Fruit fly (Drosophila melanogaster): ENCODE data around the gene Tango10.

The Tango10 gene

dm6 chrX:11681558-11682551 lies 38.2 kb upstream of the Tango10 start (continued):
- peak; percentile 13 for TF ChIP-seq slou (GFP tag; optimal IDR thresholded peaks at IDR 0.05)
- peak; percentile 79 for TF ChIP-seq BEAF-32 (GFP tag; optimal IDR thresholded peaks at IDR 0.05)
- TF ChIP-seq org-1 (GFP tag; optimal IDR thresholded peaks at IDR 0.05) = no peak
- TF ChIP-seq CG17328 (GFP tag; IDR thresholded peaks at IDR 0.05) = no peak
- TF ChIP-seq CG33213 (GFP tag; optimal IDR thresholded peaks at IDR 0.05) = peak; percentile 27
- peak; percentile 50 for TF ChIP-seq CG12104 (GFP tag; optimal IDR thresholded peaks at IDR 0.05)
- no peak for TF ChIP-seq CG17612 (GFP tag; IDR thresholded peaks at IDR 0.05)
- peak; percentile 76 for TF ChIP-seq CG8924 (tag; optimal IDR thresholded peaks at IDR 0.05)
- TF ChIP-seq CG7357 (GFP tag; IDR thresholded peaks at IDR 0.05) = no peak
- TF ChIP-seq CG7786 (GFP tag; optimal IDR thresholded peaks at IDR 0.05) = peak; percentile 69
- TF ChIP-seq HmgZ (tag; optimal IDR thresholded peaks at IDR 0.05) = peak; percentile 60
- peak; percentile 63 for TF ChIP-seq tap (tag; optimal IDR thresholded peaks at IDR 0.05)
- TF ChIP-seq CG17802 (tag; optimal IDR thresholded peaks at IDR 0.05) = no peak
- TF ChIP-seq dysf (GFP tag; IDR thresholded peaks at IDR 0.05) = peak; percentile 48; the same call in 2 of the 3 replicates
- TF ChIP-seq Mes4 (GFP tag; optimal IDR thresholded peaks at IDR 0.05) = no peak
- no peak for TF ChIP-seq lov (optimal IDR thresholded peaks at IDR 0.05)
- no peak for TF ChIP-seq lov (GFP tag; IDR thresholded peaks at IDR 0.05)
- peak; percentile 19 for TF ChIP-seq stwl (tag; optimal IDR thresholded peaks at IDR 0.05)
- TF ChIP-seq CG12236 (GFP tag; optimal IDR thresholded peaks at IDR 0.05) = peak; percentile 34
- TF ChIP-seq CG17568 (GFP tag; optimal IDR thresholded peaks at IDR 0.05) = peak; percentile 19
- TF ChIP-seq Drgx (GFP tag; IDR thresholded peaks at IDR 0.05) = no peak
- peak; percentile 54; the same call in 1 of the 2 replicates for TF ChIP-seq Atf6 (GFP tag; IDR thresholded peaks at IDR 0.05)
- TF ChIP-seq gfzf (GFP tag; optimal IDR thresholded peaks at IDR 0.05) = peak; percentile 14
- peak; percentile 62 for TF ChIP-seq Myb (GFP tag; optimal IDR thresholded peaks at IDR 0.05)
- TF ChIP-seq CG16779 (GFP tag; IDR thresholded peaks at IDR 0.05) = no peak
- peak; percentile 61 for TF ChIP-seq CG12155 (GFP tag; optimal IDR thresholded peaks at IDR 0.05)
- TF ChIP-seq Taf1 (GFP tag; IDR thresholded peaks at IDR 0.05) = no peak
- TF ChIP-seq pita (GFP tag; optimal IDR thresholded peaks at IDR 0.05) = no peak
- TF ChIP-seq Antp (GFP tag; optimal IDR thresholded peaks at IDR 0.05) = peak; percentile 69
- TF ChIP-seq CG32767 (GFP tag; IDR thresholded peaks at IDR 0.05) = no peak
- TF ChIP-seq CG6813 (GFP tag; optimal IDR thresholded peaks at IDR 0.05) = peak; percentile 30
- no peak for TF ChIP-seq Gsc (GFP tag; IDR thresholded peaks at IDR 0.05)
- no peak for TF ChIP-seq sima (GFP tag; optimal IDR thresholded peaks at IDR 0.05)
- no peak for TF ChIP-seq btn (GFP tag; optimal IDR thresholded peaks at IDR 0.05)
- TF ChIP-seq CG7372 (GFP tag; IDR thresholded peaks at IDR 0.05) = peak; percentile 44; the same call in 1 of the 2 replicates
- no peak for TF ChIP-seq CG12299 (tag; optimal IDR thresholded peaks at IDR 0.05)
- peak; percentile 49 for TF ChIP-seq crc (GFP tag; optimal IDR thresholded peaks at IDR 0.05)
- TF ChIP-seq lilli (GFP tag; optimal IDR thresholded peaks at IDR 0.05) = peak; percentile 81
- peak; percentile 1 for TF ChIP-seq ewg (GFP tag; optimal IDR thresholded peaks at IDR 0.05)
- peak; percentile 37 for TF ChIP-seq CG1602 (GFP tag; optimal IDR thresholded peaks at IDR 0.05)
- TF ChIP-seq fd64A (GFP tag; optimal IDR thresholded peaks at IDR 0.05) = no peak
- TF ChIP-seq pb (GFP tag; optimal IDR thresholded peaks at IDR 0.05) = peak; percentile 31
- TF ChIP-seq Ets65A (GFP tag) = peak; percentile 93
- peak; percentile 88 for TF ChIP-seq Aef1 (GFP tag; IDR thresholded peaks at IDR 0.05)
- peak; percentile 49 for TF ChIP-seq Fer3 (tag; optimal IDR thresholded peaks at IDR 0.05)
- peak; percentile 69 to 75 for TF ChIP-seq dpn (GFP tag; optimal IDR thresholded peaks at IDR 0.05)
- peak; percentile 43 for TF ChIP-seq ems (GFP tag; optimal IDR thresholded peaks at IDR 0.05)
- TF ChIP-seq CG30020 (tag; optimal IDR thresholded peaks at IDR 0.05) = peak; percentile 16
- peak; percentile 75 for TF ChIP-seq Sry-δ (GFP tag; optimal IDR thresholded peaks at IDR 0.05)
- TF ChIP-seq CG11723 (GFP tag; optimal IDR thresholded peaks at IDR 0.05) = no peak
